Fruit fly (Drosophila melanogaster): ENCODE results near the gene CapaR.

Gene CapaR

dm6 chr3L:21533270-21533948, 28.6 kb downstream of the CapaR start, which contains the start of gene Mkrn1 (continued):
- TF ChIP-seq al (GFP tag; IDR thresholded peaks at IDR 0.05): no peak
- no peak for TF ChIP-seq sim (GFP tag; IDR thresholded peaks at IDR 0.05)
- no peak for TF ChIP-seq CG10543 (GFP tag; optimal IDR thresholded peaks at IDR 0.05)
- no peak for TF ChIP-seq CG17328 (GFP tag; IDR thresholded peaks at IDR 0.05)
- no peak for TF ChIP-seq CG12219 (GFP tag; optimal IDR thresholded peaks at IDR 0.05)
- TF ChIP-seq tgo (GFP tag; IDR thresholded peaks at IDR 0.05): no peak
- TF ChIP-seq Atf6 (GFP tag; IDR thresholded peaks at IDR 0.05): no peak
- TF ChIP-seq Deaf1 (tag; optimal IDR thresholded peaks at IDR 0.05): no peak
- peak; percentile 36 for TF ChIP-seq HmgZ (tag; optimal IDR thresholded peaks at IDR 0.05)
- peak; percentile 1 for TF ChIP-seq wek (GFP tag; optimal IDR thresholded peaks at IDR 0.05)
- no peak for TF ChIP-seq Trl (optimal IDR thresholded peaks at IDR 0.05)
- no peak for TF ChIP-seq Trl (GFP tag; optimal IDR thresholded peaks at IDR 0.05)
- TF ChIP-seq sc (optimal IDR thresholded peaks at IDR 0.05): no peak
- TF ChIP-seq sc (GFP tag; optimal IDR thresholded peaks at IDR 0.05): no peak
- no peak for TF ChIP-seq CG6765 (GFP tag; optimal IDR thresholded peaks at IDR 0.05)
- no peak for TF ChIP-seq zfh2 (GFP tag; optimal IDR thresholded peaks at IDR 0.05)
- TF ChIP-seq Stat92E (GFP tag; optimal IDR thresholded peaks at IDR 0.05): peak in 1 of 3 experiments; percentile 58
- no peak for TF ChIP-seq CG15696 (tag; optimal IDR thresholded peaks at IDR 0.05)
- peak; percentile 88 for TF ChIP-seq nerfin-2 (GFP tag; IDR thresholded peaks at IDR 0.05; ENCODE audit: partially characterized antibody)
- TF ChIP-seq CG14860 (GFP tag; IDR thresholded peaks at IDR 0.05; ENCODE audit: partially characterized antibody): peak; percentile 97
- TF ChIP-seq bbx (GFP tag; IDR thresholded peaks at IDR 0.05; ENCODE audit: partially characterized antibody): peak; percentile 77
- no peak for TF ChIP-seq bowl (GFP tag; IDR thresholded peaks at IDR 0.05)
- peak; percentile 32 for TF ChIP-seq NC2β (GFP tag; optimal IDR thresholded peaks at IDR 0.05)
- peak; percentile 83 for TF ChIP-seq vnd (GFP tag; IDR thresholded peaks at IDR 0.05; ENCODE audit: partially characterized antibody)
- peak; percentile 41 for TF ChIP-seq nom (GFP tag; optimal IDR thresholded peaks at IDR 0.05)
- no peak for TF ChIP-seq pros (GFP tag; optimal IDR thresholded peaks at IDR 0.05)
- TF ChIP-seq Hr3 (GFP tag; optimal IDR thresholded peaks at IDR 0.05): no peak
- peak; percentile 26 for TF ChIP-seq Sin3A (optimal IDR thresholded peaks at IDR 0.05)
- TF ChIP-seq caup (GFP tag; optimal IDR thresholded peaks at IDR 0.05; ENCODE audit: severe bottlenecking): no peak
- TF ChIP-seq CG13624 (GFP tag; optimal IDR thresholded peaks at IDR 0.05): no peak
- TF ChIP-seq jigr1 (GFP tag; IDR thresholded peaks at IDR 0.05): no peak
- no peak for TF ChIP-seq Hmr (GFP tag; optimal IDR thresholded peaks at IDR 0.05)
- peak; percentile 29; the same call in 1 of the 3 replicates for TF ChIP-seq Doc3 (GFP tag; IDR thresholded peaks at IDR 0.05; ENCODE audit: partially characterized antibody)
- peak; percentile 44 for TF ChIP-seq CG14710 (tag; optimal IDR thresholded peaks at IDR 0.05)
- TF ChIP-seq Mrtf (GFP tag; IDR thresholded peaks at IDR 0.05): no peak
- TF ChIP-seq ase (GFP tag; IDR thresholded peaks at IDR 0.05): no peak
- no peak for TF ChIP-seq grn (GFP tag; optimal IDR thresholded peaks at IDR 0.05)
- no peak for TF ChIP-seq trh (GFP tag; optimal IDR thresholded peaks at IDR 0.05)
- no peak for TF ChIP-seq CG6683 (GFP tag; optimal IDR thresholded peaks at IDR 0.05)
- peak; percentile 88 for TF ChIP-seq D19B (GFP tag; optimal IDR thresholded peaks at IDR 0.05)
- TF ChIP-seq Dref (GFP tag; IDR thresholded peaks at IDR 0.05): no peak
- TF ChIP-seq MBD-R2 (GFP tag; IDR thresholded peaks at IDR 0.05): peak; percentile 65
- TF ChIP-seq pnt (GFP tag; optimal IDR thresholded peaks at IDR 0.05): no peak
- no peak for TF ChIP-seq CG7786 (GFP tag; optimal IDR thresholded peaks at IDR 0.05)
- no peak for TF ChIP-seq ind (GFP tag; optimal IDR thresholded peaks at IDR 0.05)
- no peak for TF ChIP-seq CG11247 (GFP tag; IDR thresholded peaks at IDR 0.05)
- TF ChIP-seq cas (GFP tag; IDR thresholded peaks at IDR 0.05): no peak
- peak; percentile 94 for TF ChIP-seq CG1603 (tag; optimal IDR thresholded peaks at IDR 0.05)
- no peak for TF ChIP-seq jumu (GFP tag; optimal IDR thresholded peaks at IDR 0.05)
- no peak for TF ChIP-seq ab (GFP tag; optimal IDR thresholded peaks at IDR 0.05)
- TF ChIP-seq en (GFP tag; optimal IDR thresholded peaks at IDR 0.05): no peak

Data from whole organism, embryonic.